Fruit fly (Drosophila melanogaster) whole organism, prepupa: ENCODE data around the gene UQCR-C1.
A peak's percentile ranks its signal among the peaks of the same experiment; 100 is the strongest.

Source experiments
- Blimp-1 ChIP-seq: fragments of 200-800 bp; sonication (Bioruptor generic); optimal IDR thresholded peaks from 3 replicates; lab custom pipeline; 2017; ENCODE audit warnings: missing biosample characterization, missing genetic modification characterization, mild to moderate bottlenecking, moderate library complexity, missing genetic modification reagents
- CG10631 ChIP-seq: fragments of 200-800 bp; sonication (Bioruptor generic); optimal IDR thresholded peaks from 2 replicates; lab custom pipeline; 2016; ENCODE audit warnings: missing biosample characterization, missing genetic modification characterization
- CG10669 ChIP-seq: fragments of 200-800 bp; sonication (Bioruptor generic); optimal IDR thresholded peaks from 3 replicates; lab custom pipeline; 2018; ENCODE audit warnings: missing biosample characterization, mild to moderate bottlenecking, missing genetic modification characterization, moderate library complexity
- CG11762 ChIP-seq: fragments of 200-800 bp; sonication (Bioruptor generic); optimal IDR thresholded peaks from 3 replicates; lab custom pipeline; 2016; ENCODE audit warnings: missing biosample characterization, missing genetic modification characterization; ENCODE audit not compliant: insufficient read depth
- CG11902 ChIP-seq: fragments of 200-800 bp; sonication (Bioruptor generic); optimal IDR thresholded peaks from 3 replicates; lab custom pipeline; 2016; ENCODE audit warnings: missing biosample characterization, missing genetic modification characterization
- CG1621 ChIP-seq: fragments of 200-800 bp; sonication (Bioruptor generic); optimal IDR thresholded peaks from 3 replicates; lab custom pipeline; 2018; ENCODE audit warnings: missing biosample characterization, mild to moderate bottlenecking, missing genetic modification characterization
- CG16779 ChIP-seq: fragments of 200-800 bp; sonication (Bioruptor generic); optimal IDR thresholded peaks from 3 replicates; lab custom pipeline; 2017; ENCODE audit warnings: missing biosample characterization, mild to moderate bottlenecking, missing genetic modification characterization
- CG3032 ChIP-seq: fragments of 200-800 bp; optimal IDR thresholded peaks from 2 replicates; lab custom pipeline; 2019; ENCODE audit warnings: missing biosample characterization, mild to moderate bottlenecking, missing genetic modification characterization, moderate library complexity
- CG31627 ChIP-seq: fragments of 200-800 bp; sonication (Bioruptor generic); optimal IDR thresholded peaks from 3 replicates; lab custom pipeline; 2016; ENCODE audit warnings: missing biosample characterization, missing genetic modification characterization
- CG32006 ChIP-seq: fragments of 200-800 bp; sonication (Bioruptor generic); optimal IDR thresholded peaks from 3 replicates; lab custom pipeline; 2017; ENCODE audit warnings: missing biosample characterization, mild to moderate bottlenecking, missing genetic modification characterization
- CG34406 ChIP-seq: fragments of 200-800 bp; sonication (Bioruptor generic); optimal IDR thresholded peaks from 3 replicates; lab custom pipeline; 2016; ENCODE audit warnings: missing biosample characterization, missing genetic modification characterization
- CG3919 ChIP-seq: fragments of 200-800 bp; sonication (Bioruptor generic); optimal IDR thresholded peaks from 3 replicates; lab custom pipeline; 2016; ENCODE audit warnings: missing biosample characterization, missing genetic modification characterization
- CG4318 ChIP-seq: fragments of 200-800 bp; sonication (Bioruptor generic); optimal IDR thresholded peaks from 3 replicates; lab custom pipeline; 2017; ENCODE audit warnings: missing biosample characterization, mild to moderate bottlenecking, missing genetic modification characterization
- CG6276 ChIP-seq: fragments of 200-800 bp; sonication (Bioruptor generic); optimal IDR thresholded peaks from 2 replicates; lab custom pipeline; 2017; ENCODE audit warnings: missing biosample characterization, mild to moderate bottlenecking, missing genetic modification characterization
- CG6792 ChIP-seq: fragments of 200-800 bp; sonication (Bioruptor generic); optimal IDR thresholded peaks from 3 replicates; lab custom pipeline; 2016; ENCODE audit warnings: missing biosample characterization, missing genetic modification characterization
- CG6854 ChIP-seq: fragments of 200-800 bp; sonication (Bioruptor generic); optimal IDR thresholded peaks from 2 replicates; lab custom pipeline; 2017; ENCODE audit warnings: missing biosample characterization, mild to moderate bottlenecking, missing genetic modification characterization
- CG8119 ChIP-seq: fragments of 200-800 bp; sonication (Bioruptor generic); IDR thresholded peaks from 3 replicates; pipeline ENCODE4 v1.3.6; 2022; ENCODE audit warnings: missing biosample characterization, missing genetic modification characterization
- CG8319 ChIP-seq: fragments of 200-800 bp; sonication (Bioruptor generic); optimal IDR thresholded peaks from 3 replicates; lab custom pipeline; 2016; ENCODE audit warnings: missing biosample characterization, missing genetic modification characterization
- CG8632 ChIP-seq: fragments of 200-800 bp; sonication (Bioruptor generic); optimal IDR thresholded peaks from 3 replicates; lab custom pipeline; 2016; ENCODE audit warnings: missing biosample characterization, missing genetic modification characterization
- Eip75B ChIP-seq: fragments of 200-800 bp; sonication (Bioruptor generic); optimal IDR thresholded peaks from 3 replicates; lab custom pipeline; 2016; ENCODE audit warnings: missing biosample characterization, missing genetic modification characterization
- Eip78C ChIP-seq: fragments of 200-800 bp; sonication (Bioruptor generic); peaks from one replicate; lab custom pipeline; 2016; ENCODE audit warnings: missing biosample characterization, missing genetic modification characterization
- Eip93F ChIP-seq: fragments of 200-800 bp; sonication (Bioruptor generic); optimal IDR thresholded peaks from 2 replicates; lab custom pipeline; 2016; ENCODE audit warnings: missing biosample characterization, mild to moderate bottlenecking, missing genetic modification characterization
- Ets21C ChIP-seq: fragments of 200-800 bp; sonication (Bioruptor generic); optimal IDR thresholded peaks from 3 replicates; lab custom pipeline; 2016; ENCODE audit warnings: missing biosample characterization, missing genetic modification characterization
- Ets96B ChIP-seq: fragments of 200-800 bp; optimal IDR thresholded peaks from 2 replicates; lab custom pipeline; 2019; ENCODE audit warnings: missing biosample characterization, mild to moderate bottlenecking, missing genetic modification characterization, moderate library complexity
- Gug ChIP-seq: fragments of 200-800 bp; sonication (Bioruptor generic); IDR thresholded peaks from 2 replicates; pipeline ENCODE4 v1.3.6; 2022; ENCODE audit warnings: missing biosample characterization, missing genetic modification characterization
- Hr38 ChIP-seq: sonication (Bioruptor generic); optimal IDR thresholded peaks from 2 replicates; lab custom pipeline; 2016; ENCODE audit warnings: missing biosample characterization, missing genetic modification characterization
- Hr39 ChIP-seq: fragments of 200-800 bp; sonication (Bioruptor generic); optimal IDR thresholded peaks from 2 replicates; lab custom pipeline; 2016; ENCODE audit warnings: missing biosample characterization, missing genetic modification characterization
- Hr4 ChIP-seq: fragments of 200-800 bp; sonication (Bioruptor generic); optimal IDR thresholded peaks from 3 replicates; lab custom pipeline; 2016; ENCODE audit warnings: missing biosample characterization, missing genetic modification characterization
- Lpt ChIP-seq: fragments of 200-800 bp; sonication (Bioruptor generic); optimal IDR thresholded peaks from 3 replicates; lab custom pipeline; 2016; ENCODE audit warnings: missing biosample characterization, missing genetic modification characterization
- Met ChIP-seq: fragments of 200-800 bp; sonication (Bioruptor generic); optimal IDR thresholded peaks from 3 replicates; lab custom pipeline; 2016; ENCODE audit warnings: missing biosample characterization, missing genetic modification characterization
- OdsH ChIP-seq: fragments of 200-800 bp; sonication (Bioruptor generic); optimal IDR thresholded peaks from 3 replicates; lab custom pipeline; 2016; ENCODE audit warnings: missing biosample characterization, missing genetic modification characterization
- Smox ChIP-seq: fragments of 200-800 bp; sonication (Bioruptor generic); optimal IDR thresholded peaks from 3 replicates; lab custom pipeline; 2016; ENCODE audit warnings: missing biosample characterization, missing genetic modification characterization
- Sox14 ChIP-seq: fragments of 200-800 bp; sonication (Bioruptor generic); optimal IDR thresholded peaks from 3 replicates; lab custom pipeline; 2016; ENCODE audit warnings: missing biosample characterization, missing genetic modification characterization
- Sox15 ChIP-seq: fragments of 200-800 bp; sonication (Bioruptor generic); optimal IDR thresholded peaks from 3 replicates; lab custom pipeline; 2016; ENCODE audit warnings: missing biosample characterization, missing genetic modification characterization
- achi ChIP-seq: fragments of 200-800 bp; sonication (Bioruptor generic); optimal IDR thresholded peaks from 3 replicates; lab custom pipeline; 2016; ENCODE audit warnings: missing biosample characterization, missing genetic modification characterization
- acj6 ChIP-seq: fragments of 200-800 bp; sonication (Bioruptor generic); optimal IDR thresholded peaks from 3 replicates; lab custom pipeline; 2016; ENCODE audit warnings: missing biosample characterization, missing genetic modification characterization
- cyc ChIP-seq: fragments of 200-800 bp; sonication (Bioruptor generic); optimal IDR thresholded peaks from 3 replicates; lab custom pipeline; 2016; ENCODE audit warnings: missing biosample characterization, missing genetic modification characterization
- dac ChIP-seq: fragments of 200-800 bp; sonication (Bioruptor generic); optimal IDR thresholded peaks from 2 replicates; lab custom pipeline; 2017; ENCODE audit warnings: missing biosample characterization, mild to moderate bottlenecking, missing genetic modification characterization
- dsx ChIP-seq: fragments of 200-800 bp; optimal IDR thresholded peaks from 3 replicates; lab custom pipeline; 2019; ENCODE audit warnings: missing biosample characterization, mild to moderate bottlenecking, missing genetic modification characterization, moderate library complexity; ENCODE audit not compliant: poor library complexity, severe bottlenecking
- eg ChIP-seq: fragments of 200-800 bp; sonication (Bioruptor generic); IDR thresholded peaks from 3 replicates; pipeline ENCODE4 v1.3.6; 2022; ENCODE audit warnings: missing biosample characterization, missing genetic modification characterization
- esn ChIP-seq: fragments of 200-800 bp; sonication (Bioruptor generic); optimal IDR thresholded peaks from 2 replicates; lab custom pipeline; 2016; ENCODE audit warnings: missing biosample characterization, mild to moderate bottlenecking, missing genetic modification characterization, moderate library complexity
- fd59A ChIP-seq: fragments of 200-800 bp; sonication (Bioruptor generic); optimal IDR thresholded peaks from 2 replicates; lab custom pipeline; 2017; ENCODE audit warnings: missing biosample characterization, mild to moderate bottlenecking, missing genetic modification characterization, missing genetic modification reagents
- fkh ChIP-seq: fragments of 200-800 bp; sonication (Bioruptor generic); optimal IDR thresholded peaks from 3 replicates; lab custom pipeline; 2017; ENCODE audit warnings: missing biosample characterization, mild to moderate bottlenecking, missing genetic modification characterization, moderate library complexity
- net ChIP-seq: fragments of 200-800 bp; sonication (Bioruptor generic); optimal IDR thresholded peaks from 3 replicates; lab custom pipeline; 2016; ENCODE audit warnings: missing biosample characterization, missing genetic modification characterization
- pdm3 ChIP-seq: fragments of 200-800 bp; sonication (Bioruptor generic); optimal IDR thresholded peaks from 3 replicates; lab custom pipeline; 2016; ENCODE audit warnings: missing biosample characterization, missing genetic modification characterization
- salr ChIP-seq, 2 experiments: fragments of 200-800 bp; sonication (Bioruptor generic); optimal IDR thresholded peaks; 3 replicates each; lab custom pipeline; 2016 to 2018; ENCODE audit warnings: missing biosample characterization in 2 of 2, missing genetic modification characterization in 2 of 2, mild to moderate bottlenecking in 1 of 2
- spab ChIP-seq: fragments of 200-800 bp; sonication (Bioruptor generic); optimal IDR thresholded peaks from 2 replicates; lab custom pipeline; 2017; ENCODE audit warnings: missing biosample characterization, mild to moderate bottlenecking, missing genetic modification characterization, missing genetic modification reagents
- ss ChIP-seq, 2 experiments: fragments of 200-800 bp; sonication (Bioruptor generic); optimal IDR thresholded peaks; 2 replicates in 1 of 2; 3 replicates in 1 of 2; lab custom pipeline; 2017 to 2018; ENCODE audit warnings: mild to moderate bottlenecking in 2 of 2, missing biosample characterization in 2 of 2, missing genetic modification characterization in 2 of 2, moderate library complexity in 1 of 2
- svp ChIP-seq: fragments of 200-800 bp; sonication (Bioruptor generic); peaks from one replicate; lab custom pipeline; 2016; ENCODE audit warnings: missing biosample characterization, missing genetic modification characterization
- vri ChIP-seq: fragments of 200-800 bp; sonication (Bioruptor generic); optimal IDR thresholded peaks from 3 replicates; lab custom pipeline; 2016; ENCODE audit warnings: missing biosample characterization, mild to moderate bottlenecking, missing genetic modification characterization

The UQCR-C1 gene

DNA sequence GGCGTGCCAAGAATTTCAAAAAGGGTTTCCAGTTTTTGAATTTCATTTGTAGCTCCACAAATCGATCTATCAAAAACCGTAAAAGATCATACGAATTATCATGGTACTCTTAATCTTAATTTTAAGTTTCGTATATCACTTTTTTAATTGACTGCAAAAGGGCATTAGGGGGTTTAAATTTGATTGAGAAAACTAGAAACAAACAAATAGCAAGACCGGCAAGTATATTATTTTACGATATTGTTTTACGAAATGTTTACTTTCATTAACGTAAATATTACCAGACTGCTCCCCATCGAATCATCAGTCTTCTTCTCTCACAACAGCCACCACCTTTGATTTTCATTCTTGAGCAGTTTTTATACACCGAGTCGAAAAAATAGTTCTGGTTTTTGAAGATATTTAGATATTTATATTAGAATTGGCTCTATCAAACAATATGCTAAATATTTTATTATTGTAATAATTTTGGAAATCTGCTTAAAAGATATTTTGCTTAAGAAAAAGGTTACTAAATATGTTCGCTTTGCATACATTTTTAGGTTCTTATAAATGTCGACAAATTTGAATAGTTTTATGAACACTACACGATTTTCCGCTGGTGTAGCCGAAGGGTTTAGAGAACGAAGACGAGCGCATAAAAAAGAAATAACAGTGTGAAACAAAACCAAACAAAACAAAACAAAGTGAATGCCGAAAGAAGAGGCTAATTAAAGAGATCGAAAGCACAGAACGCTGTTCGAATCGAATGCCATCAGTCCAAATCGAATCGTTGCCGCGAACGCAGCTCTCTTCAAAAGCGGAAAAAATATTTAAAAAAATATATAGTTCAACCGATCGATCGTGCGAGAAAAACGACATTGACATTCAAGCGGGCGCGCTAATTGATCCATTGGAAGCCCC lies 28.1 kb downstream of the UQCR-C1 start, which contains the start of gene Sdr:
Gene Sdr (plus strand): TSS at position 702 of the 903 bp plus-strand sequence.
- no peak for TF ChIP-seq CG6854 (GFP tag; lab: Kevin White, UChicago)
- peak; percentile 56 for TF ChIP-seq Eip75B (GFP tag; lab: Kevin White, UChicago)
- TF ChIP-seq Blimp-1 (GFP tag; lab: Kevin White, UChicago): peak; percentile 50
- TF ChIP-seq Hr39: peak; percentile 29
- TF ChIP-seq net (GFP tag; lab: Kevin White, UChicago): peak; percentile 12
- TF ChIP-seq achi (GFP tag; lab: Kevin White, UChicago): peak; percentile 34
- peak; percentile 58 for TF ChIP-seq CG11902
- peak; percentile 86 for TF ChIP-seq CG3032
- TF ChIP-seq Sox15 (GFP tag; lab: Kevin White, UChicago): no peak
- TF ChIP-seq ss (GFP tag; optimal IDR thresholded peaks at IDR 0.05; lab: Kevin White, UChicago): peak; percentile 30 to 54
- peak; percentile 22 for TF ChIP-seq pdm3 (GFP tag; lab: Kevin White, UChicago)
- TF ChIP-seq dsx (GFP tag; lab: Kevin White, UChicago): peak; percentile 50
- peak; percentile 31 for TF ChIP-seq Sox14
- TF ChIP-seq CG31627: peak; percentile 15
- TF ChIP-seq CG8319: no peak
- peak; percentile 15 for TF ChIP-seq Ets21C (GFP tag; lab: Kevin White, UChicago)
- peak; percentile 61 for TF ChIP-seq CG10669
- peak; percentile 16 for TF ChIP-seq Hr4
- peak; percentile 29 for TF ChIP-seq OdsH
- TF ChIP-seq eg (GFP tag; lab: Robert Waterston, UW): peak; percentile 61; the same call in 2 of the 3 replicates
- no peak for TF ChIP-seq dac (GFP tag; lab: Kevin White, UChicago)
- peak; percentile 79 for TF ChIP-seq cyc (GFP tag; lab: Kevin White, UChicago)
- TF ChIP-seq CG8119 (GFP tag; lab: Robert Waterston, UW): 0 out of 3 replicates have a peak, but pooled peaks have one; percentile 27
- TF ChIP-seq CG6792 (GFP tag; lab: Kevin White, UChicago): no peak
- no peak for TF ChIP-seq CG1621 (tag; lab: Kevin White, UChicago)
- peak; percentile 52 for TF ChIP-seq Smox (GFP tag; lab: Kevin White, UChicago)
- TF ChIP-seq CG10631 (GFP tag; lab: Kevin White, UChicago): peak; percentile 25
- peak; percentile 2 for TF ChIP-seq acj6
- TF ChIP-seq Ets96B: peak; percentile 55
- TF ChIP-seq CG8632 (GFP tag; lab: Kevin White, UChicago): peak; percentile 49
- peak; percentile 42 for TF ChIP-seq CG3919 (GFP tag; lab: Kevin White, UChicago)
- TF ChIP-seq Eip93F: no peak
- peak; percentile 23 for TF ChIP-seq CG34406 (GFP tag; lab: Kevin White, UChicago)
- TF ChIP-seq svp (GFP tag; lab: Kevin White, UChicago): peak; percentile 92
- TF ChIP-seq CG11762: peak; percentile 44
- no peak for TF ChIP-seq CG16779
- TF ChIP-seq Lpt (GFP tag; lab: Kevin White, UChicago): no peak
- peak; percentile 30 for TF ChIP-seq fd59A (GFP tag; lab: Kevin White, UChicago)
- TF ChIP-seq Met (GFP tag; lab: Kevin White, UChicago): peak; percentile 68
- TF ChIP-seq esn (GFP tag; lab: Kevin White, UChicago): peak; percentile 53
- no peak for TF ChIP-seq Hr38 (GFP tag; lab: Kevin White, UChicago)
- peak in 1 of 2 experiments; percentile 32 for TF ChIP-seq salr (GFP tag; optimal IDR thresholded peaks at IDR 0.05; lab: Kevin White, UChicago)
- peak; percentile 11 for TF ChIP-seq spab (GFP tag; lab: Kevin White, UChicago)
- peak; percentile 90 for TF ChIP-seq Eip78C (GFP tag; lab: Kevin White, UChicago)
- TF ChIP-seq CG6276 (GFP tag; lab: Kevin White, UChicago): no peak
- no peak for TF ChIP-seq CG4318 (GFP tag; lab: Kevin White, UChicago)
- TF ChIP-seq CG32006 (GFP tag; lab: Kevin White, UChicago): peak; percentile 13
- no peak for TF ChIP-seq fkh (GFP tag; lab: Kevin White, UChicago)
- TF ChIP-seq Gug: no peak
- peak; percentile 35 for TF ChIP-seq vri (GFP tag; lab: Kevin White, UChicago)
